Fruit fly (Drosophila melanogaster): ENCODE data around the gene Nepl8.
A peak's percentile ranks its signal among the peaks of the same experiment; 100 is the strongest.

Nepl8 gene

dm6 chr2L:16507682-16508269, 19.8 kb downstream of the Nepl8 start (continued):
- TF ChIP-seq CG9215 (GFP tag; IDR thresholded peaks at IDR 0.05) (no peak), CG4328 (GFP tag; optimal IDR thresholded peaks at IDR 0.05) (no peak), gsb-n (tag; optimal IDR thresholded peaks at IDR 0.05) (no peak), CG2120 (GFP tag; optimal IDR thresholded peaks at IDR 0.05) (no peak), exex (tag; optimal IDR thresholded peaks at IDR 0.05) (no peak), CG17328 (GFP tag; IDR thresholded peaks at IDR 0.05) (no peak), Scr (GFP tag; IDR thresholded peaks at IDR 0.05; ENCODE audit: partially characterized antibody) (peak; percentile 68), CG15514 (GFP tag; optimal IDR thresholded peaks at IDR 0.05) (peak; percentile 37), CG7786 (GFP tag; optimal IDR thresholded peaks at IDR 0.05) (no peak), CG17568 (GFP tag; optimal IDR thresholded peaks at IDR 0.05) (no peak), pita (GFP tag; optimal IDR thresholded peaks at IDR 0.05) (no peak), slou (GFP tag; optimal IDR thresholded peaks at IDR 0.05) (no peak), CG17829 (tag; optimal IDR thresholded peaks at IDR 0.05) (no peak), gcm2 (GFP tag; optimal IDR thresholded peaks at IDR 0.05) (no peak), Nf-YC (tag; optimal IDR thresholded peaks at IDR 0.05) (peak; percentile 9), CG6654 (GFP tag; optimal IDR thresholded peaks at IDR 0.05) (no peak), Fer1 (GFP tag; optimal IDR thresholded peaks at IDR 0.05) (no peak), slbo (GFP tag; IDR thresholded peaks at IDR 0.05) (no peak), Tbp (GFP tag; optimal IDR thresholded peaks at IDR 0.05) (no peak), CG18599 (GFP tag; optimal IDR thresholded peaks at IDR 0.05) (no peak), CG30403 (GFP tag; optimal IDR thresholded peaks at IDR 0.05) (no peak), B-H1 (GFP tag; IDR thresholded peaks at IDR 0.05) (no peak), CG17912 (GFP tag; optimal IDR thresholded peaks at IDR 0.05) (no peak), TFAM (GFP tag; optimal IDR thresholded peaks at IDR 0.05) (no peak), NFAT (GFP tag; IDR thresholded peaks at IDR 0.05) (no peak), CG2712 (tag; optimal IDR thresholded peaks at IDR 0.05) (no peak), CG42726 (GFP tag; IDR thresholded peaks at IDR 0.05; ENCODE audit: partially characterized antibody) (0 out of 2 replicates have a peak, but pooled peaks have one; percentile 61), kay (GFP tag; optimal IDR thresholded peaks at IDR 0.05) (no peak), Hmx (GFP tag; optimal IDR thresholded peaks at IDR 0.05) (no peak), bowl (GFP tag; IDR thresholded peaks at IDR 0.05) (no peak), fru (optimal IDR thresholded peaks at IDR 0.05) (no peak), CG14050 (GFP tag; IDR thresholded peaks at IDR 0.05) (no peak), E2f2 (GFP tag; IDR thresholded peaks at IDR 0.05) (peak; percentile 96), CG32532 (GFP tag; IDR thresholded peaks at IDR 0.05) (no peak), CG15479 (GFP tag; optimal IDR thresholded peaks at IDR 0.05) (no peak), CG13894 (tag; optimal IDR thresholded peaks at IDR 0.05) (no peak), oc (tag; optimal IDR thresholded peaks at IDR 0.05) (no peak), scrt (GFP tag; optimal IDR thresholded peaks at IDR 0.05) (peak; percentile 81), YL-1 (GFP tag; optimal IDR thresholded peaks at IDR 0.05) (no peak), CG9609 (GFP tag; optimal IDR thresholded peaks at IDR 0.05) (no peak), CoRest (tag; optimal IDR thresholded peaks at IDR 0.05) (no peak), ro (GFP tag; IDR thresholded peaks at IDR 0.05) (no peak), ttk (GFP tag; IDR thresholded peaks at IDR 0.05) (no peak), Neu2 (GFP tag; optimal IDR thresholded peaks at IDR 0.05; ENCODE audit: borderline replicate concordance) (no peak), CG13775 (GFP tag; optimal IDR thresholded peaks at IDR 0.05) (no peak), Pdp1 (GFP tag; optimal IDR thresholded peaks at IDR 0.05) (no peak), CG31441 (GFP tag; IDR thresholded peaks at IDR 0.05) (no peak), CG34376 (GFP tag; optimal IDR thresholded peaks at IDR 0.05) (no peak), MTF-1 (GFP tag; optimal IDR thresholded peaks at IDR 0.05; ENCODE audit: borderline replicate concordance) (no peak), ewg (GFP tag; optimal IDR thresholded peaks at IDR 0.05) (no peak)

Measured in whole organism, embryonic.